Fruit fly (Drosophila melanogaster): ENCODE results near the gene CG15601.

- TF ChIP-seq kay (GFP tag; ENCODE audit: borderline replicate concordance) (no peak), toe (GFP tag; optimal IDR thresholded peaks at IDR 0.05) (no peak), tj (GFP tag; optimal IDR thresholded peaks at IDR 0.05) (no peak), CG7045 (GFP tag; optimal IDR thresholded peaks at IDR 0.05) (peak; percentile 31), ovo (GFP tag; optimal IDR thresholded peaks at IDR 0.05) (no peak), bab1 (GFP tag; optimal IDR thresholded peaks at IDR 0.05) (peak; percentile 19)
These were observed 29.9 kb downstream of the CG15601 start for dm6 chrX:15740288-15740726.
